Worm (Caenorhabditis elegans) whole organism, L1 larva: Measurements from ENCODE around the gene cdr-7.

ENCODE experiments used
- aha-1 ChIP-seq: fragments of 150-350 bp; optimal IDR thresholded peaks from 2 replicates; lab custom pipeline; 2014; ENCODE audit warnings: missing biosample characterization, missing genetic modification characterization
- blmp-1 ChIP-seq: fragments of 150-350 bp; optimal IDR thresholded peaks from 2 replicates; lab custom pipeline; 2014; ENCODE audit warnings: missing biosample characterization, missing genetic modification characterization
- egl-27 ChIP-seq, 2 experiments: fragments of 150-350 bp in 1 of 2; sonication (generic microtip); optimal IDR thresholded peaks; 3 replicates each; lab custom pipeline; 2017 to 2018; ENCODE audit warnings: missing biosample characterization in 2 of 2, missing genetic modification characterization in 2 of 2, missing genetic modification reagents in 2 of 2
- fos-1 ChIP-seq: fragments of 150-350 bp; optimal IDR thresholded peaks from 2 replicates; lab custom pipeline; 2014; ENCODE audit warnings: missing biosample characterization, missing genetic modification characterization
- mef-2 ChIP-seq: fragments of 150-350 bp; optimal IDR thresholded peaks from 2 replicates; lab custom pipeline; 2014; ENCODE audit warnings: missing biosample characterization, missing genetic modification characterization
- nhr-19 ChIP-seq: fragments of 200-800 bp; sonication (Bioruptor generic); conservative IDR thresholded peaks from 2 replicates; pipeline ENCODE4 v1.3.6; 2022; ENCODE audit warnings: missing genetic modification characterization, missing compliant biosample characterization
- nhr-28 ChIP-seq: fragments of 150-350 bp; optimal IDR thresholded peaks from 2 replicates; lab custom pipeline; 2014; ENCODE audit warnings: missing biosample characterization, missing genetic modification characterization
- pqm-1 ChIP-seq: sonication (generic microtip); optimal IDR thresholded peaks from 3 replicates; lab custom pipeline; 2017; ENCODE audit warnings: missing biosample characterization, missing genetic modification characterization
- sox-4 ChIP-seq: sonication (generic microtip); optimal IDR thresholded peaks from 2 replicates; lab custom pipeline; 2016; ENCODE audit warnings: missing genetic modification characterization, missing compliant biosample characterization
- unc-62 ChIP-seq: fragments of 150-350 bp; optimal IDR thresholded peaks from 2 replicates; lab custom pipeline; 2014; ENCODE audit warnings: missing biosample characterization, missing genetic modification reagents, missing genetic modification characterization

- TF ChIP-seq fos-1 (tag; lab: Kevin White, UChicago), result no peak
- TF ChIP-seq nhr-28, result no peak
- TF ChIP-seq blmp-1, result no peak
- TF ChIP-seq egl-27 (tag; optimal IDR thresholded peaks at IDR 0.05; lab: Kevin White, UChicago), result no peak
- TF ChIP-seq pqm-1, result no peak
- TF ChIP-seq unc-62 (GFP tag; lab: Kevin White, UChicago), result no peak
- no peak for TF ChIP-seq mef-2 (tag; lab: Kevin White, UChicago)
- TF ChIP-seq nhr-19 (GFP tag; lab: Robert Waterston, UW), result no peak
- no peak for TF ChIP-seq sox-4 (tag; lab: Kevin White, UChicago)
- TF ChIP-seq aha-1 (tag; lab: Kevin White, UChicago), result no peak
These were observed 17.1 kb upstream of the cdr-7 start, which contains the start of gene C54D10.5 for ce11 chrV:12429039-12429438.
